Fruit fly (Drosophila melanogaster) whole organism, prepupa: ENCODE measurements around the gene Regnase-1.

ENCODE experiments used
- CG11294 ChIP-seq: fragments of 200-800 bp; sonication (Bioruptor generic); IDR thresholded peaks from 2 replicates; pipeline ENCODE4 v1.3.6; 2022; ENCODE audit warnings: missing biosample characterization, missing genetic modification characterization
- CG11762 ChIP-seq: fragments of 200-800 bp; sonication (Bioruptor generic); optimal IDR thresholded peaks from 3 replicates; lab custom pipeline; 2016; ENCODE audit warnings: missing biosample characterization, missing genetic modification characterization; ENCODE audit not compliant: insufficient read depth
- CG11902 ChIP-seq: fragments of 200-800 bp; sonication (Bioruptor generic); optimal IDR thresholded peaks from 3 replicates; lab custom pipeline; 2016; ENCODE audit warnings: missing biosample characterization, missing genetic modification characterization
- CG15336 ChIP-seq: fragments of 200-800 bp; sonication (Bioruptor generic); IDR thresholded peaks from 2 replicates; pipeline ENCODE4 v1.3.6; 2022; ENCODE audit warnings: missing biosample characterization, missing genetic modification characterization
- CG16779 ChIP-seq: fragments of 200-800 bp; sonication (Bioruptor generic); optimal IDR thresholded peaks from 3 replicates; lab custom pipeline; 2017; ENCODE audit warnings: missing biosample characterization, mild to moderate bottlenecking, missing genetic modification characterization
- CG3032 ChIP-seq: fragments of 200-800 bp; optimal IDR thresholded peaks from 2 replicates; lab custom pipeline; 2019; ENCODE audit warnings: missing biosample characterization, mild to moderate bottlenecking, missing genetic modification characterization, moderate library complexity
- CG31627 ChIP-seq: fragments of 200-800 bp; sonication (Bioruptor generic); optimal IDR thresholded peaks from 3 replicates; lab custom pipeline; 2016; ENCODE audit warnings: missing biosample characterization, missing genetic modification characterization
- CG32006 ChIP-seq: fragments of 200-800 bp; sonication (Bioruptor generic); optimal IDR thresholded peaks from 3 replicates; lab custom pipeline; 2017; ENCODE audit warnings: missing biosample characterization, mild to moderate bottlenecking, missing genetic modification characterization
- CG34406 ChIP-seq: fragments of 200-800 bp; sonication (Bioruptor generic); optimal IDR thresholded peaks from 3 replicates; lab custom pipeline; 2016; ENCODE audit warnings: missing biosample characterization, missing genetic modification characterization
- CG3919 ChIP-seq: fragments of 200-800 bp; sonication (Bioruptor generic); optimal IDR thresholded peaks from 3 replicates; lab custom pipeline; 2016; ENCODE audit warnings: missing biosample characterization, missing genetic modification characterization
- CG4318 ChIP-seq: fragments of 200-800 bp; sonication (Bioruptor generic); optimal IDR thresholded peaks from 3 replicates; lab custom pipeline; 2017; ENCODE audit warnings: missing biosample characterization, mild to moderate bottlenecking, missing genetic modification characterization
- CG6163 ChIP-seq: fragments of 200-800 bp; sonication (Bioruptor generic); IDR thresholded peaks from 3 replicates; pipeline ENCODE4 v1.3.6; 2022; ENCODE audit warnings: missing biosample characterization, missing genetic modification characterization
- CG6276 ChIP-seq: fragments of 200-800 bp; sonication (Bioruptor generic); optimal IDR thresholded peaks from 2 replicates; lab custom pipeline; 2017; ENCODE audit warnings: missing biosample characterization, mild to moderate bottlenecking, missing genetic modification characterization
- CG6792 ChIP-seq: fragments of 200-800 bp; sonication (Bioruptor generic); optimal IDR thresholded peaks from 3 replicates; lab custom pipeline; 2016; ENCODE audit warnings: missing biosample characterization, missing genetic modification characterization
- CG6808 ChIP-seq: fragments of 200-800 bp; sonication (Bioruptor generic); optimal IDR thresholded peaks from 3 replicates; lab custom pipeline; 2017; ENCODE audit warnings: missing biosample characterization, missing genetic modification characterization, mild to moderate bottlenecking, moderate library complexity, missing genetic modification reagents
- CG7368 ChIP-seq: fragments of 200-800 bp; sonication (Bioruptor generic); optimal IDR thresholded peaks from 3 replicates; lab custom pipeline; 2016; ENCODE audit warnings: missing biosample characterization, missing genetic modification characterization
- CG8632 ChIP-seq: fragments of 200-800 bp; sonication (Bioruptor generic); optimal IDR thresholded peaks from 3 replicates; lab custom pipeline; 2016; ENCODE audit warnings: missing biosample characterization, missing genetic modification characterization
- Eip75B ChIP-seq: fragments of 200-800 bp; sonication (Bioruptor generic); optimal IDR thresholded peaks from 3 replicates; lab custom pipeline; 2016; ENCODE audit warnings: missing biosample characterization, missing genetic modification characterization
- Eip78C ChIP-seq: fragments of 200-800 bp; sonication (Bioruptor generic); peaks from one replicate; lab custom pipeline; 2016; ENCODE audit warnings: missing biosample characterization, missing genetic modification characterization
- Ets21C ChIP-seq: fragments of 200-800 bp; sonication (Bioruptor generic); optimal IDR thresholded peaks from 3 replicates; lab custom pipeline; 2016; ENCODE audit warnings: missing biosample characterization, missing genetic modification characterization
- Ets96B ChIP-seq: fragments of 200-800 bp; optimal IDR thresholded peaks from 2 replicates; lab custom pipeline; 2019; ENCODE audit warnings: missing biosample characterization, mild to moderate bottlenecking, missing genetic modification characterization, moderate library complexity
- Gug ChIP-seq: fragments of 200-800 bp; sonication (Bioruptor generic); IDR thresholded peaks from 2 replicates; pipeline ENCODE4 v1.3.6; 2022; ENCODE audit warnings: missing biosample characterization, missing genetic modification characterization
- Hr38 ChIP-seq: sonication (Bioruptor generic); optimal IDR thresholded peaks from 2 replicates; lab custom pipeline; 2016; ENCODE audit warnings: missing biosample characterization, missing genetic modification characterization
- Hr4 ChIP-seq: fragments of 200-800 bp; sonication (Bioruptor generic); optimal IDR thresholded peaks from 3 replicates; lab custom pipeline; 2016; ENCODE audit warnings: missing biosample characterization, missing genetic modification characterization
- Met ChIP-seq: fragments of 200-800 bp; sonication (Bioruptor generic); optimal IDR thresholded peaks from 3 replicates; lab custom pipeline; 2016; ENCODE audit warnings: missing biosample characterization, missing genetic modification characterization
- Sox102F ChIP-seq: fragments of 200-800 bp; sonication (Bioruptor generic); optimal IDR thresholded peaks from 2 replicates; lab custom pipeline; 2016; ENCODE audit warnings: missing biosample characterization, mild to moderate bottlenecking, missing genetic modification characterization
- Sox14 ChIP-seq: fragments of 200-800 bp; sonication (Bioruptor generic); optimal IDR thresholded peaks from 3 replicates; lab custom pipeline; 2016; ENCODE audit warnings: missing biosample characterization, missing genetic modification characterization
- acj6 ChIP-seq: fragments of 200-800 bp; sonication (Bioruptor generic); optimal IDR thresholded peaks from 3 replicates; lab custom pipeline; 2016; ENCODE audit warnings: missing biosample characterization, missing genetic modification characterization
- cyc ChIP-seq: fragments of 200-800 bp; sonication (Bioruptor generic); optimal IDR thresholded peaks from 3 replicates; lab custom pipeline; 2016; ENCODE audit warnings: missing biosample characterization, missing genetic modification characterization
- dac ChIP-seq: fragments of 200-800 bp; sonication (Bioruptor generic); optimal IDR thresholded peaks from 2 replicates; lab custom pipeline; 2017; ENCODE audit warnings: missing biosample characterization, mild to moderate bottlenecking, missing genetic modification characterization
- dsx ChIP-seq: fragments of 200-800 bp; optimal IDR thresholded peaks from 3 replicates; lab custom pipeline; 2019; ENCODE audit warnings: missing biosample characterization, mild to moderate bottlenecking, missing genetic modification characterization, moderate library complexity; ENCODE audit not compliant: poor library complexity, severe bottlenecking
- eg ChIP-seq: fragments of 200-800 bp; sonication (Bioruptor generic); IDR thresholded peaks from 3 replicates; pipeline ENCODE4 v1.3.6; 2022; ENCODE audit warnings: missing biosample characterization, missing genetic modification characterization
- esn ChIP-seq: fragments of 200-800 bp; sonication (Bioruptor generic); optimal IDR thresholded peaks from 2 replicates; lab custom pipeline; 2016; ENCODE audit warnings: missing biosample characterization, mild to moderate bottlenecking, missing genetic modification characterization, moderate library complexity
- fd85E ChIP-seq: fragments of 200-800 bp; sonication (Bioruptor generic); optimal IDR thresholded peaks from 3 replicates; lab custom pipeline; 2016; ENCODE audit warnings: missing biosample characterization, missing genetic modification characterization
- fkh ChIP-seq: fragments of 200-800 bp; sonication (Bioruptor generic); optimal IDR thresholded peaks from 3 replicates; lab custom pipeline; 2017; ENCODE audit warnings: missing biosample characterization, mild to moderate bottlenecking, missing genetic modification characterization, moderate library complexity
- net ChIP-seq: fragments of 200-800 bp; sonication (Bioruptor generic); optimal IDR thresholded peaks from 3 replicates; lab custom pipeline; 2016; ENCODE audit warnings: missing biosample characterization, missing genetic modification characterization
- pdm3 ChIP-seq: fragments of 200-800 bp; sonication (Bioruptor generic); optimal IDR thresholded peaks from 3 replicates; lab custom pipeline; 2016; ENCODE audit warnings: missing biosample characterization, missing genetic modification characterization
- ss ChIP-seq, 2 experiments: fragments of 200-800 bp; sonication (Bioruptor generic); optimal IDR thresholded peaks; 2 replicates in 1 of 2; 3 replicates in 1 of 2; lab custom pipeline; 2017 to 2018; ENCODE audit warnings: mild to moderate bottlenecking in 2 of 2, missing biosample characterization in 2 of 2, missing genetic modification characterization in 2 of 2, moderate library complexity in 1 of 2
- svp ChIP-seq: fragments of 200-800 bp; sonication (Bioruptor generic); peaks from one replicate; lab custom pipeline; 2016; ENCODE audit warnings: missing biosample characterization, missing genetic modification characterization
- topi ChIP-seq: fragments of 200-800 bp; sonication (Bioruptor generic); optimal IDR thresholded peaks from 3 replicates; lab custom pipeline; 2016; ENCODE audit warnings: missing biosample characterization, missing genetic modification characterization

Regnase-1 gene

DNA sequence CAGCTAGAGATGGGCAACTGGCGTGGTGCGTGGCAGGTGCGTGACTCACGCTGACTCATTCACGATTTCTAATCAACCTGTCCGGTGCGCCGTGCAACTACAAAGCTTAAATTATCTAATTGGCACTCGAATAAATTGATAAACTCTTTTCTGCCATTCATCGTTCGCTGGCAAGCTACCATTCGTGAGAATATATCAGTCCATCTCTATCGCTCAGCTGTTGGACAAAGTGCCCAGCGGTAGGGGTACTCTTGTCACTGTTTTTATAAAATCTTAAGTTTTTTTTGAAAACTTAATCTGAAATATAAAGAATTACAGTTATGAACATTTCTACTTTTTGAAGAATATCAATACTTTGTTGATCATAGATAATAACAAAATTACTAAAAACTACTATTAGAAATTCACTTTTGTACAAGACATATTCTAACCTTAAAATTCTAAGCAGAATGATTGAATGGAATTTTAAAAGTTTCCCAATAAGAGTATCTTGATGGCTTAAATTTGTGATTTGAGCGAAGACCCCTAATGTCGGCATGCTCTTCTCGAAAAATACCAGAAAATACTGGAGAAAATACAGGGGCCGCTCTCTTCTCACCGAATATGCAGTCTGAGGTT is 14.6 kb downstream of the Regnase-1 start, which contains the start of the genes PIG-L and psidin (continued):
- TF ChIP-seq Sox14 (GFP tag; lab: Kevin White, UChicago) (peak; percentile 87), CG16779 (tag; lab: Kevin White, UChicago) (no peak), Met (GFP tag; lab: Kevin White, UChicago) (no peak), CG8632 (GFP tag; lab: Kevin White, UChicago) (peak; percentile 89), dsx (GFP tag; lab: Kevin White, UChicago) (no peak), topi (GFP tag; lab: Kevin White, UChicago) (peak; percentile 75), CG31627 (GFP tag; lab: Kevin White, UChicago) (peak; percentile 92), net (GFP tag; lab: Kevin White, UChicago) (peak; percentile 86), CG11294 (GFP tag; lab: Robert Waterston, UW) (peak; percentile 66), CG11762 (GFP tag; lab: Kevin White, UChicago) (peak; percentile 50), CG6792 (GFP tag; lab: Kevin White, UChicago) (peak; percentile 74), Sox102F (GFP tag; lab: Kevin White, UChicago) (no peak), Hr38 (GFP tag; lab: Kevin White, UChicago) (peak; percentile 8), Ets21C (peak; percentile 78), CG11902 (GFP tag; lab: Kevin White, UChicago) (peak; percentile 53), CG15336 (GFP tag; lab: Robert Waterston, UW) (peak; percentile 85), CG3032 (tag; lab: Kevin White, UChicago) (peak; percentile 87), fkh (GFP tag; lab: Kevin White, UChicago) (no peak), CG4318 (GFP tag; lab: Kevin White, UChicago) (peak; percentile 83), Hr4 (GFP tag; lab: Kevin White, UChicago) (peak; percentile 88), CG7368 (GFP tag; lab: Kevin White, UChicago) (no peak), CG6276 (GFP tag; lab: Kevin White, UChicago) (no peak), CG6808 (GFP tag; lab: Kevin White, UChicago) (no peak), CG32006 (peak; percentile 90)

DNA sequence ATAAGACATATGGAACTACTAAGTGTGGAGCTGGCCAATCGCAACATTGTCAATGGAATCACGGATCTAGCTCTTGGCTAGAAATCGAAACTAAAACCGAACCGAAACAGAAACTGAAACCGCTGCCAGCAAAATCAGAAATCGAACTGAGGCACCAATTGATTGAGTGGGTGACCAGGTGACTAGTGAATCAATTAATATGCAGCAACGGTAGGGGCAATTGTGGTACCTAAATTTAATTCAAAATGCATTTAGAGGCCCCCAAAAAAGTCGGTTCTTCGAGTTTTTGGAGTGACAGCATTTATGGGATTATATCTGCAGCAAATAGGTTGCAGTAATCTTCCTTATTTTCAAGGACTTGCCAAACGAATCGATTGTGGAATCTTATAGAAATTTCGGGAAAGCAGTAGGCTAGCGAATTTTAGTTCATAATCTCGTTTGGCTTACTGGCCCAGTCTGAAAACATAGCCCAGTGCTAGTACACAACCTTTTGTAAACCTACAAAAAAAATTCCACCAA is 22.4 kb downstream of the Regnase-1 start, which contains the start of the genes CG17190 and CG4836:
TSS of gene CG17190 (minus strand) at position 101 of the 519 bp plus-strand sequence.
TSS of gene CG4836 (plus strand) at position 469 of the 519 bp plus-strand sequence.
- TF ChIP-seq CG31627 (GFP tag; lab: Kevin White, UChicago) (no peak), CG15336 (GFP tag; lab: Robert Waterston, UW) (no peak)

DNA sequence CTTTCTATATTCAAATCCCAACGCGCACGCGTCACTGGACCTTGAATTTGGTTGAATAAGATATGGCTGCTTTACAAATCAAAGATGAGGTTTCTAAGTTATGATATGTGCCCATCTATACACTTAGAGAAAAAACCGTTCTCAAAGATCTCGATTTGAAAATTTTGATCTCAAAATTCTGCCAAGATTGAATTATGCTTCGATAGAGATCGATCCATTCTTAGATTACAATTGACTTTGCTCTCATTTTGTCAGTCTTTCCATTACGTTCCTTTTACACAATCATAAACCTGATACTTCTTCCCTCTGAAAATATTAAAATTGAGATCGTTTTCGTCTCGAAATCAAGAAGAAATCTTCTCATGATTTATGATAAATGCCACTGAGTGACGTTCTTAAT is 23.2 kb downstream of the Regnase-1 start:
- TF ChIP-seq Eip78C (GFP tag; lab: Kevin White, UChicago), result no peak
- TF ChIP-seq Ets21C, result no peak
- TF ChIP-seq cyc (GFP tag; lab: Kevin White, UChicago), result no peak
- no peak for TF ChIP-seq CG34406 (GFP tag; lab: Kevin White, UChicago)
- no peak for TF ChIP-seq eg (GFP tag; lab: Robert Waterston, UW)
- TF ChIP-seq CG6163, result no peak
- no peak for TF ChIP-seq Sox14 (GFP tag; lab: Kevin White, UChicago)
- TF ChIP-seq fkh (GFP tag; lab: Kevin White, UChicago), result no peak
- no peak for TF ChIP-seq fd85E (GFP tag; lab: Kevin White, UChicago)
- no peak for TF ChIP-seq acj6 (GFP tag; lab: Kevin White, UChicago)
- TF ChIP-seq dac, result no peak
- TF ChIP-seq CG11294 (GFP tag; lab: Robert Waterston, UW), result no peak

DNA sequence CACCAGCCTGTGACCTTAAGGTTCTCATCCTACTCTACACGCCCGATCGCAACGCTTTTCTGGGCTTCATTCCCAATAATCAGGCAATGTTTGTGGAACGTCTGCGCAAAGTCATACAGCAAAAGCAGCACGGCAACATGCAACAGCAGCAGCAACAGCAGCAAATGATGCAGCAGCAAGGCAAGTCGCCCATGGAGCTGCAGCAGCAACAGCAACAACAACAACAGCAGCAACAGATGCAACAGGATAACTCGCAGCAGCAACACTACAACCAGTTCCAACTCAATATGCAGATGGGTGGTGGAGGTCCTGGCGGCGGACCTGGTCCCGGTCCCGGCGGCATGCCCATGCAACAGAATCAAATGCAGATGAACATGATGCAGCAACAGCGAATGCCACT is 24.9 kb downstream of the Regnase-1 start:
- TF ChIP-seq Sox102F (GFP tag; lab: Kevin White, UChicago) (no peak), Eip75B (GFP tag; lab: Kevin White, UChicago) (no peak), Gug (GFP tag; lab: Robert Waterston, UW) (no peak), fd85E (GFP tag; lab: Kevin White, UChicago) (no peak), ss (GFP tag; optimal IDR thresholded peaks at IDR 0.05; lab: Kevin White, UChicago) (no peak), CG6792 (GFP tag; lab: Kevin White, UChicago) (no peak), Ets96B (no peak), esn (GFP tag; lab: Kevin White, UChicago) (no peak), Met (GFP tag; lab: Kevin White, UChicago) (no peak), CG3919 (no peak), topi (GFP tag; lab: Kevin White, UChicago) (no peak), Sox14 (GFP tag; lab: Kevin White, UChicago) (no peak), svp (no peak), pdm3 (GFP tag; lab: Kevin White, UChicago) (no peak), CG6163 (no peak), Hr38 (GFP tag; lab: Kevin White, UChicago) (no peak), CG7368 (GFP tag; lab: Kevin White, UChicago) (no peak)
